Fruit fly (Drosophila melanogaster): ENCODE results near the gene Trax.
A peak's percentile ranks its signal among the peaks of the same experiment; 100 is the strongest.

Trax gene

dm6 chr3R:15342926-15343685 lies 18.4 kb upstream of the Trax start, which contains the start of gene Nagk:
TSS of gene Nagk (minus strand) at chr3R:15343256.
- no peak for TF ChIP-seq pdm3 (GFP tag; optimal IDR thresholded peaks at IDR 0.05)
- peak; percentile 95 for TF ChIP-seq Eip78C (GFP tag)
- TF ChIP-seq salr (GFP tag; optimal IDR thresholded peaks at IDR 0.05): no peak
- peak; percentile 33 for TF ChIP-seq dac (GFP tag; optimal IDR thresholded peaks at IDR 0.05)
- TF ChIP-seq Gug (GFP tag; IDR thresholded peaks at IDR 0.05): no peak
- TF ChIP-seq CG8319 (GFP tag; optimal IDR thresholded peaks at IDR 0.05): peak; percentile 34
- peak; percentile 67 for TF ChIP-seq achi (GFP tag; optimal IDR thresholded peaks at IDR 0.05)
- no peak for TF ChIP-seq CG8119 (GFP tag; IDR thresholded peaks at IDR 0.05)
- TF ChIP-seq CG3919 (GFP tag; optimal IDR thresholded peaks at IDR 0.05): peak; percentile 76
- no peak for TF ChIP-seq CG4318 (GFP tag; optimal IDR thresholded peaks at IDR 0.05)
- TF ChIP-seq CG6808 (GFP tag; optimal IDR thresholded peaks at IDR 0.05): no peak
- TF ChIP-seq Smox (GFP tag; optimal IDR thresholded peaks at IDR 0.05): no peak
- TF ChIP-seq Ets21C (GFP tag; optimal IDR thresholded peaks at IDR 0.05): peak; percentile 55
- TF ChIP-seq CG10631 (GFP tag; optimal IDR thresholded peaks at IDR 0.05): no peak
- no peak for TF ChIP-seq Hr4 (GFP tag; optimal IDR thresholded peaks at IDR 0.05)
- TF ChIP-seq CG6276 (GFP tag; optimal IDR thresholded peaks at IDR 0.05): no peak
- TF ChIP-seq Lpt (GFP tag; optimal IDR thresholded peaks at IDR 0.05): peak; percentile 29
- TF ChIP-seq Hr38 (GFP tag; optimal IDR thresholded peaks at IDR 0.05): no peak
- no peak for TF ChIP-seq Met (GFP tag; optimal IDR thresholded peaks at IDR 0.05)
- TF ChIP-seq CG6792 (GFP tag; optimal IDR thresholded peaks at IDR 0.05): peak; percentile 63
- TF ChIP-seq Sox14 (GFP tag; optimal IDR thresholded peaks at IDR 0.05): peak; percentile 83
- TF ChIP-seq CG1621 (tag; optimal IDR thresholded peaks at IDR 0.05): no peak
- no peak for TF ChIP-seq ss (GFP tag; optimal IDR thresholded peaks at IDR 0.05)
- TF ChIP-seq CG6163 (GFP tag; IDR thresholded peaks at IDR 0.05): peak; percentile 22; the same call in 1 of the 3 replicates
- peak; percentile 87 for TF ChIP-seq CG32006 (GFP tag; optimal IDR thresholded peaks at IDR 0.05)
- TF ChIP-seq Hr39 (GFP tag; optimal IDR thresholded peaks at IDR 0.05): peak; percentile 58
- peak; percentile 32 for TF ChIP-seq CG6854 (GFP tag; optimal IDR thresholded peaks at IDR 0.05)
- TF ChIP-seq CG3032 (tag; optimal IDR thresholded peaks at IDR 0.05): peak; percentile 28
- TF ChIP-seq fd85E (GFP tag; optimal IDR thresholded peaks at IDR 0.05): no peak
- no peak for TF ChIP-seq Sox102F (GFP tag; optimal IDR thresholded peaks at IDR 0.05)
- no peak for TF ChIP-seq CG10669 (GFP tag; optimal IDR thresholded peaks at IDR 0.05)
- peak; percentile 40 for TF ChIP-seq Sox15 (GFP tag; optimal IDR thresholded peaks at IDR 0.05)
- TF ChIP-seq CG11762 (GFP tag; optimal IDR thresholded peaks at IDR 0.05; ENCODE audit: insufficient read depth): peak; percentile 46
- peak; percentile 67 for TF ChIP-seq CG8632 (GFP tag; optimal IDR thresholded peaks at IDR 0.05)
- TF ChIP-seq fd59A (GFP tag; optimal IDR thresholded peaks at IDR 0.05): peak; percentile 55
- TF ChIP-seq CG7368 (GFP tag; optimal IDR thresholded peaks at IDR 0.05): peak; percentile 50
- TF ChIP-seq eg (GFP tag; IDR thresholded peaks at IDR 0.05): peak; percentile 24; the same call in 2 of the 3 replicates
- peak; percentile 67 for TF ChIP-seq CG31627 (GFP tag; optimal IDR thresholded peaks at IDR 0.05)
- TF ChIP-seq net (GFP tag; optimal IDR thresholded peaks at IDR 0.05): peak; percentile 68
- no peak; the same call in 1 of the 2 replicates for TF ChIP-seq CG15336 (GFP tag; IDR thresholded peaks at IDR 0.05)
- peak; percentile 81 for TF ChIP-seq lz (GFP tag; optimal IDR thresholded peaks at IDR 0.05)
- no peak for TF ChIP-seq Blimp-1 (GFP tag; optimal IDR thresholded peaks at IDR 0.05)
- TF ChIP-seq CG11294 (GFP tag; IDR thresholded peaks at IDR 0.05): no peak; the same call in 1 of the 2 replicates
- TF ChIP-seq dsx (GFP tag; optimal IDR thresholded peaks at IDR 0.05; ENCODE audit: poor library complexity, severe bottlenecking): peak; percentile 4
- TF ChIP-seq Ets96B (tag; optimal IDR thresholded peaks at IDR 0.05): peak; percentile 25
- no peak for TF ChIP-seq CG9139 (GFP tag; optimal IDR thresholded peaks at IDR 0.05)
- peak; percentile 79 for TF ChIP-seq fkh (GFP tag; optimal IDR thresholded peaks at IDR 0.05)
- no peak for TF ChIP-seq spab (GFP tag; optimal IDR thresholded peaks at IDR 0.05)
- no peak for TF ChIP-seq CG16779 (tag; optimal IDR thresholded peaks at IDR 0.05)
- TF ChIP-seq svp (GFP tag): peak; percentile 92
- no peak for TF ChIP-seq vri (GFP tag; optimal IDR thresholded peaks at IDR 0.05)
